Worm (Caenorhabditis elegans): ENCODE data around the gene srlf-7.

Gene srlf-7

ce11 chrIV:7156356-7156755 is 32.7 kb upstream of the srlf-7 start, which contains the start of gene maph-9:
Gene maph-9 (plus strand): TSS chrIV:7156628.
- TF ChIP-seq nhr-76 (tag; optimal IDR thresholded peaks at IDR 0.05) (no peak), sptf-1 (tag; optimal IDR thresholded peaks at IDR 0.05) (peak; percentile 57), ztf-11 (tag; optimal IDR thresholded peaks at IDR 0.05) (peak; percentile 16), lsy-2 (tag; optimal IDR thresholded peaks at IDR 0.05) (peak; percentile 1), ceh-43 (GFP tag; optimal IDR thresholded peaks at IDR 0.05) (peak; percentile 19)

DNA sequence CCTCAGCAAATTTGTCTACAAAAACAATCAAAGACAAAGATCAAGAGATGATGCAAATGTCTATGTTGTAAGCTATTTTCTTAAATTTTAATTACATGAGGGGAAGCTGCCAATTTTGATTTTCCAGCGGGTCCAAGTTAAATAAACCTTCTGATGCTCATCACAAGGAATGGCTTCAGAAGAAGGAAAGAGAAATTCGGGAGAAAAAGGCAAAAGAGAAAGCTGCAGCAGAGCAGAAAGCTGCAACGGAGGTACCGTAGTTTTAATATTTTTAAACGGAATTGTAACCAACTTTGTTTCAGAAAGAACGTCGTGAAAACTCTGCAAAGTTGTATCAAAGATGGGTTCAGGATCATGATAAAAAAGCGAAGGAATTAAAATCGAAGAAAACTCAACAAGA is 30.9 kb upstream of the srlf-7 start:
- TF ChIP-seq sptf-1 (tag; optimal IDR thresholded peaks at IDR 0.05) (no peak), lin-13 (tag; optimal IDR thresholded peaks at IDR 0.05) (no peak), ceh-43 (GFP tag; optimal IDR thresholded peaks at IDR 0.05) (no peak), unc-120 (tag; optimal IDR thresholded peaks at IDR 0.05; ENCODE audit: poor library complexity, severe bottlenecking) (no peak)

DNA sequence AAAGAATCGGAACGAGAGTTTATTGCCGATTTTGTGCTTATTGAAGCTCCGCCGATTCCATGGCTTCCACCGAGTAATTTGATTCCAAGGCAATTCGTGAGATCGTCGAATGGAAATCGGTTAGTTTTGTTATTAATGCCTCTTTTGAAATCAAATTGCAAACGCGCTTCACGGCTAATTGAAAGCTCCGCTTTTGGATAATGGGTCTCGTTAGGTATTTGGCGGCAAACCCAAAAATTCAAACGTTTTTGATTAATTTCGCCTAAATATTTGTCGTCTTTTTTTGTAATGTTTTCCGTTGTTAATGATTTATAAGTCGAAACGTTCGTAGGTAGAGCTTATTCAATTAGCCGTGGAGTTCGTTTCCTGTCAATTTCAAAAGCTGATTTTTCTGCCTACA is 29.5 kb upstream of the srlf-7 start:
- TF ChIP-seq sem-2 (GFP tag; optimal IDR thresholded peaks at IDR 0.05) (no peak), zip-8 (tag; optimal IDR thresholded peaks at IDR 0.05) (no peak), nhr-2 (tag; optimal IDR thresholded peaks at IDR 0.05) (no peak), nhr-237 (tag; optimal IDR thresholded peaks at IDR 0.05) (no peak), nhr-76 (tag; optimal IDR thresholded peaks at IDR 0.05) (no peak), drap-1 (GFP tag; optimal IDR thresholded peaks at IDR 0.05) (no peak), bed-3 (GFP tag; optimal IDR thresholded peaks at IDR 0.05) (no peak), sptf-1 (tag; optimal IDR thresholded peaks at IDR 0.05) (no peak), unc-120 (tag; optimal IDR thresholded peaks at IDR 0.05; ENCODE audit: poor library complexity, severe bottlenecking) (no peak), tbx-8 (GFP tag; optimal IDR thresholded peaks at IDR 0.05) (no peak), blmp-1 (tag; optimal IDR thresholded peaks at IDR 0.05) (no peak), nhr-28 (tag; optimal IDR thresholded peaks at IDR 0.05) (no peak)

ce11 chrIV:7165723-7166122 is 23.4 kb upstream of the srlf-7 start, which contains the start of gene rpc-1:
Gene rpc-1 (minus strand): TSS chrIV:7165748.
- TF ChIP-seq elt-3 (tag; optimal IDR thresholded peaks at IDR 0.05) (peak; percentile 10), ham-2 (GFP tag; optimal IDR thresholded peaks at IDR 0.05) (no peak), zip-8 (tag; optimal IDR thresholded peaks at IDR 0.05) (no peak), lsy-2 (tag; optimal IDR thresholded peaks at IDR 0.05) (peak; percentile 33), unc-39 (tag; optimal IDR thresholded peaks at IDR 0.05) (no peak)

- TF ChIP-seq zip-8 (tag; optimal IDR thresholded peaks at IDR 0.05) (no peak), ceh-43 (GFP tag; optimal IDR thresholded peaks at IDR 0.05) (no peak), lin-13 (tag; optimal IDR thresholded peaks at IDR 0.05) (no peak)
Measured at ce11 chrIV:7166553-7166952, 22.5 kb upstream of the srlf-7 start, which contains the start of gene C42D4.18. Gene C42D4.18 (plus strand): TSS chrIV:7166783.

- TF ChIP-seq nhr-28 (tag; optimal IDR thresholded peaks at IDR 0.05) (no peak), tbx-8 (GFP tag; optimal IDR thresholded peaks at IDR 0.05) (no peak), lin-13 (tag; optimal IDR thresholded peaks at IDR 0.05) (peak; percentile 4), flh-1 (GFP tag; optimal IDR thresholded peaks at IDR 0.05) (no peak), mls-2 (tag; optimal IDR thresholded peaks at IDR 0.05) (no peak), unc-39 (tag; optimal IDR thresholded peaks at IDR 0.05) (no peak), hlh-1 (tag; optimal IDR thresholded peaks at IDR 0.05) (no peak), bed-3 (GFP tag; optimal IDR thresholded peaks at IDR 0.05) (no peak), ceh-39 (tag; optimal IDR thresholded peaks at IDR 0.05) (peak; percentile 56), cnd-1 (tag; optimal IDR thresholded peaks at IDR 0.05) (peak; percentile 55), lsy-2 (tag; optimal IDR thresholded peaks at IDR 0.05) (peak; percentile 29), mep-1 (tag; optimal IDR thresholded peaks at IDR 0.05) (no peak), sptf-1 (tag; optimal IDR thresholded peaks at IDR 0.05) (no peak), elt-3 (tag; optimal IDR thresholded peaks at IDR 0.05) (no peak), zip-8 (tag; optimal IDR thresholded peaks at IDR 0.05) (no peak)
Measured at ce11 chrIV:7167983-7168760, 20.9 kb upstream of the srlf-7 start, which contains the start of gene skr-16. Gene skr-16 (plus strand): TSS chrIV:7168710.

DNA sequence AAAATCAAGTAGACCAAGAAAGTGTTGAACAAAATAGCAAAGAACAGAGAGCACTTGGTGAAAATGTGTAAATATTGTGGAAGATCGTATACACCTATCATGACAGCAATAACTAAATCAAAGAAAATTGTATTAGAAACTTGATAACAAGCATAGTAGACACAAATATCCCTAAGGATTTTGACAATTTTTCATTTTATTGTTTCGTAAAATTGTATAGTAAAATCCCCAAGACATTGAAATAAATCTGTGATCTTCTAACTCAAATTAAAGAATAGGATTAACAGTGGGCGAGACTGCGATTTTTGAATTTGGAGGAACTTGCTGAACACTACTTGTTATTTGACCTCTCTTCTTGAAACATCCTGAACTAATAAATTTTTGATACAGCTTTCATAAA is 17.9 kb upstream of the srlf-7 start, which contains the start of gene str-220:
str-220 (minus strand) TSS at position 101 of the 400 bp plus-strand sequence.
- no peak for TF ChIP-seq hlh-1 (tag; optimal IDR thresholded peaks at IDR 0.05)
- TF ChIP-seq bed-3 (GFP tag; optimal IDR thresholded peaks at IDR 0.05): no peak
- TF ChIP-seq nhr-76 (tag; optimal IDR thresholded peaks at IDR 0.05): no peak
- TF ChIP-seq snpc-4 (tag; optimal IDR thresholded peaks at IDR 0.05): no peak
- TF ChIP-seq ceh-39 (tag; optimal IDR thresholded peaks at IDR 0.05): no peak
- TF ChIP-seq ces-1 (GFP tag; optimal IDR thresholded peaks at IDR 0.05): no peak
- TF ChIP-seq unc-120 (tag; optimal IDR thresholded peaks at IDR 0.05; ENCODE audit: poor library complexity, severe bottlenecking): no peak
- no peak for TF ChIP-seq nhr-2 (tag; optimal IDR thresholded peaks at IDR 0.05)

Measured in whole organism, mixed stage, embryonic.